Fruit fly (Drosophila melanogaster) whole organism, embryonic: Measurements from ENCODE around the gene CG43116.

ENCODE experiments used
- Antp ChIP-seq: fragments of 200-800 bp; sonication (Bioruptor generic); optimal IDR thresholded peaks from 3 replicates; lab custom pipeline; 2016; ENCODE audit warnings: missing biosample characterization, missing genetic modification characterization
- CG10462 ChIP-seq: fragments of 200-800 bp; sonication (Bioruptor generic); optimal IDR thresholded peaks from 2 replicates; lab custom pipeline; 2016; ENCODE audit warnings: missing biosample characterization, missing genetic modification characterization
- CG10543 ChIP-seq: fragments of 200-800 bp; sonication (Bioruptor generic); optimal IDR thresholded peaks from 3 replicates; lab custom pipeline; 2017; ENCODE audit warnings: missing biosample characterization, mild to moderate bottlenecking, missing genetic modification characterization, moderate library complexity
- CG11560 ChIP-seq: fragments of 200-800 bp; sonication (Bioruptor generic); IDR thresholded peaks from 3 replicates; pipeline ENCODE4 v1.3.6; 2022; ENCODE audit warnings: missing biosample characterization, missing genetic modification characterization
- CG12299 ChIP-seq: fragments of 200-800 bp; sonication (Bioruptor generic); optimal IDR thresholded peaks from 2 replicates; lab custom pipeline; 2018; ENCODE audit warnings: missing biosample characterization, mild to moderate bottlenecking, missing genetic modification characterization
- CG13624 ChIP-seq: fragments of 200-800 bp; sonication (Bioruptor generic); optimal IDR thresholded peaks from 2 replicates; lab custom pipeline; 2016; ENCODE audit warnings: missing biosample characterization, missing genetic modification characterization
- CG15479 ChIP-seq: fragments of 200-800 bp; sonication (Bioruptor generic); optimal IDR thresholded peaks from 3 replicates; lab custom pipeline; 2019; ENCODE audit warnings: missing biosample characterization, mild to moderate bottlenecking, missing genetic modification characterization, moderate library complexity
- CG1647 ChIP-seq: fragments of 200-800 bp; sonication (Bioruptor generic); optimal IDR thresholded peaks from 3 replicates; lab custom pipeline; 2016; ENCODE audit warnings: missing biosample characterization, missing genetic modification characterization
- CG16813 ChIP-seq: fragments of 200-800 bp; sonication (Bioruptor generic); IDR thresholded peaks from 3 replicates; pipeline ENCODE4 v1.3.6; 2022; ENCODE audit warnings: missing biosample characterization, missing genetic modification characterization; ENCODE audit not compliant: partially characterized antibody
- CG1792 ChIP-seq: fragments of 200-800 bp; sonication (Bioruptor generic); optimal IDR thresholded peaks from 2 replicates; lab custom pipeline; 2016; ENCODE audit warnings: missing biosample characterization, missing genetic modification characterization
- CG18619 ChIP-seq: fragments of 200-800 bp; sonication (Bioruptor generic); optimal IDR thresholded peaks from 3 replicates; lab custom pipeline; 2017; ENCODE audit warnings: missing biosample characterization, mild to moderate bottlenecking, missing genetic modification characterization
- CG2889 ChIP-seq: fragments of 200-800 bp; sonication (Bioruptor generic); IDR thresholded peaks from 3 replicates; pipeline ENCODE4 v1.3.6; 2022; ENCODE audit warnings: missing biosample characterization, missing genetic modification characterization
- CG31224 ChIP-seq: fragments of 200-800 bp; sonication (Bioruptor generic); IDR thresholded peaks from 2 replicates; pipeline ENCODE4 v1.3.6; 2022; ENCODE audit warnings: missing biosample characterization, missing genetic modification characterization
- CG3163 ChIP-seq: fragments of 200-800 bp; sonication (Bioruptor generic); optimal IDR thresholded peaks from 3 replicates; lab custom pipeline; 2016; ENCODE audit warnings: missing biosample characterization, missing genetic modification characterization
- CG34422 ChIP-seq: fragments of 200-800 bp; sonication (Bioruptor generic); IDR thresholded peaks from 3 replicates; pipeline ENCODE4 v1.3.6; 2022; ENCODE audit warnings: missing biosample characterization, missing genetic modification characterization
- CG4360 ChIP-seq: fragments of 200-800 bp; sonication (Bioruptor generic); IDR thresholded peaks from 2 replicates; pipeline ENCODE4 v1.3.6; 2022; ENCODE audit warnings: missing biosample characterization, missing genetic modification characterization
- CG5953 ChIP-seq: fragments of 200-800 bp; sonication (Bioruptor generic); IDR thresholded peaks from 2 replicates; pipeline ENCODE4 v1.3.6; 2022; ENCODE audit warnings: missing biosample characterization, missing genetic modification characterization
- CG6175 ChIP-seq: fragments of 200-800 bp; sonication (Bioruptor generic); IDR thresholded peaks from 3 replicates; pipeline ENCODE4 v1.3.6; 2022; ENCODE audit warnings: missing biosample characterization, missing genetic modification characterization
- CG7357 ChIP-seq: fragments of 200-800 bp; sonication (Bioruptor generic); IDR thresholded peaks from 3 replicates; pipeline ENCODE4 v1.3.6; 2022; ENCODE audit warnings: missing biosample characterization, missing genetic modification characterization
- CG9797 ChIP-seq: fragments of 200-800 bp; sonication (Bioruptor generic); optimal IDR thresholded peaks from 3 replicates; lab custom pipeline; 2018; ENCODE audit warnings: missing biosample characterization, mild to moderate bottlenecking, missing genetic modification characterization
- Camta ChIP-seq: fragments of 200-800 bp; sonication (Bioruptor generic); optimal IDR thresholded peaks from 2 replicates; lab custom pipeline; 2016; ENCODE audit warnings: missing biosample characterization, missing genetic modification characterization
- Chrac-16 ChIP-seq: fragments of 200-800 bp; sonication (Bioruptor generic); optimal IDR thresholded peaks from 3 replicates; lab custom pipeline; 2016; ENCODE audit warnings: missing biosample characterization, missing genetic modification characterization
- CoRest ChIP-seq: fragments of 200-800 bp; sonication (Bioruptor generic); optimal IDR thresholded peaks from 3 replicates; lab custom pipeline; 2018; ENCODE audit warnings: missing biosample characterization, mild to moderate bottlenecking, missing genetic modification characterization, moderate library complexity
- Deaf1 ChIP-seq: fragments of 200-800 bp; optimal IDR thresholded peaks from 3 replicates; lab custom pipeline; 2019; ENCODE audit warnings: missing biosample characterization, mild to moderate bottlenecking, missing genetic modification characterization, moderate library complexity
- GATAe ChIP-seq: fragments of 200-800 bp; sonication (Bioruptor generic); conservative IDR thresholded peaks from 2 replicates; pipeline ENCODE4 v1.3.6; 2022; ENCODE audit warnings: missing biosample characterization, missing genetic modification characterization
- Hmr ChIP-seq: fragments of 200-800 bp; sonication (Bioruptor generic); optimal IDR thresholded peaks from 3 replicates; lab custom pipeline; 2017; ENCODE audit warnings: mild to moderate bottlenecking, missing biosample characterization, missing genetic modification reagents, missing genetic modification characterization
- MTF-1 ChIP-seq: fragments of 200-800 bp; sonication (Bioruptor generic); optimal IDR thresholded peaks from 2 replicates; lab custom pipeline; 2018; ENCODE audit warnings: missing biosample characterization, mild to moderate bottlenecking, missing genetic modification characterization, borderline replicate concordance
- Oli ChIP-seq: fragments of 200-800 bp; sonication (Bioruptor generic); optimal IDR thresholded peaks from 2 replicates; lab custom pipeline; 2018; ENCODE audit warnings: missing biosample characterization, mild to moderate bottlenecking, missing genetic modification characterization, moderate library complexity
- Ravus ChIP-seq: fragments of 200-800 bp; sonication (Bioruptor generic); IDR thresholded peaks from 2 replicates; pipeline ENCODE4 v1.3.6; 2022; ENCODE audit warnings: missing biosample characterization, missing genetic modification characterization
- Rx ChIP-seq: fragments of 200-800 bp; sonication (Bioruptor generic); IDR thresholded peaks from 2 replicates; pipeline ENCODE4 v1.3.6; 2022; ENCODE audit warnings: missing biosample characterization, missing genetic modification characterization
- Vsx1 ChIP-seq: fragments of 200-800 bp; sonication (Bioruptor generic); optimal IDR thresholded peaks from 2 replicates; lab custom pipeline; 2017; ENCODE audit warnings: missing biosample characterization, mild to moderate bottlenecking, missing genetic modification characterization, missing genetic modification reagents
- Xrp1 ChIP-seq: fragments of 200-800 bp; sonication (Bioruptor generic); IDR thresholded peaks from 2 replicates; pipeline ENCODE4 v1.3.6; 2022; ENCODE audit warnings: missing biosample characterization, missing genetic modification characterization
- cad ChIP-seq: fragments of >200 bp; optimal IDR thresholded peaks from 2 replicates; lab custom pipeline; 2017; ENCODE audit warnings: missing biosample characterization, missing genetic modification characterization
- cas ChIP-seq: fragments of 200-800 bp; sonication (Bioruptor generic); IDR thresholded peaks from 2 replicates; pipeline ENCODE4 v1.3.6; 2022; ENCODE audit warnings: missing biosample characterization, missing genetic modification characterization
- crp ChIP-seq, 2 experiments: fragments of 200-800 bp; sonication (Bioruptor generic); optimal IDR thresholded peaks; 2 replicates in 1 of 2; 3 replicates in 1 of 2; lab custom pipeline; 2017; ENCODE audit warnings: missing biosample characterization in 2 of 2, missing genetic modification characterization in 2 of 2, mild to moderate bottlenecking in 1 of 2, moderate library complexity in 1 of 2
- dan ChIP-seq: fragments of 200-800 bp; sonication (Bioruptor generic); IDR thresholded peaks from 2 replicates; pipeline ENCODE4 v1.3.6; 2022; ENCODE audit warnings: missing biosample characterization, missing genetic modification characterization
- dimm ChIP-seq: fragments of 200-800 bp; sonication (Bioruptor generic); IDR thresholded peaks from 2 replicates; pipeline ENCODE4 v1.3.6; 2022; ENCODE audit warnings: missing biosample characterization, missing genetic modification characterization
- emc ChIP-seq: fragments of 200-800 bp; sonication (Bioruptor generic); optimal IDR thresholded peaks from 2 replicates; lab custom pipeline; 2016; ENCODE audit warnings: missing biosample characterization, missing genetic modification characterization
- eyg ChIP-seq: fragments of 200-800 bp; sonication (Bioruptor generic); optimal IDR thresholded peaks from 3 replicates; lab custom pipeline; 2016; ENCODE audit warnings: missing biosample characterization, missing genetic modification characterization
- fd3F ChIP-seq: fragments of 200-800 bp; sonication (Bioruptor generic); optimal IDR thresholded peaks from 2 replicates; lab custom pipeline; 2018; ENCODE audit warnings: missing biosample characterization, mild to moderate bottlenecking, missing genetic modification characterization, moderate library complexity
- grn ChIP-seq: fragments of 200-800 bp; sonication (Bioruptor generic); optimal IDR thresholded peaks from 3 replicates; lab custom pipeline; 2017; ENCODE audit warnings: missing biosample characterization, missing genetic modification characterization
- her ChIP-seq: fragments of 200-800 bp; sonication (Bioruptor generic); optimal IDR thresholded peaks from 2 replicates; lab custom pipeline; 2016; ENCODE audit warnings: missing biosample characterization, missing genetic modification characterization
- insv ChIP-seq, 2 experiments: fragments of 200-800 bp; sonication (Bioruptor generic); optimal IDR thresholded peaks; 3 replicates each; lab custom pipeline; 2016 to 2018; ENCODE audit warnings: missing biosample characterization in 2 of 2, missing genetic modification characterization in 2 of 2
- kni ChIP-seq: fragments of 200-800 bp; sonication (Bioruptor generic); optimal IDR thresholded peaks from 3 replicates; lab custom pipeline; 2017; ENCODE audit warnings: mild to moderate bottlenecking, missing biosample characterization, missing genetic modification reagents, missing genetic modification characterization
- phol ChIP-seq: fragments of 200-800 bp; sonication (Bioruptor generic); optimal IDR thresholded peaks from 3 replicates; lab custom pipeline; 2018; ENCODE audit warnings: missing biosample characterization, mild to moderate bottlenecking, missing genetic modification characterization, moderate library complexity
- pzg ChIP-seq: fragments of 200-800 bp; sonication (Bioruptor generic); optimal IDR thresholded peaks from 3 replicates; lab custom pipeline; 2018; ENCODE audit warnings: missing biosample characterization, mild to moderate bottlenecking, missing genetic modification characterization, moderate library complexity
- sd ChIP-seq: fragments of 200-800 bp; sonication (Bioruptor generic); optimal IDR thresholded peaks from 3 replicates; lab custom pipeline; 2018; ENCODE audit warnings: missing biosample characterization, mild to moderate bottlenecking, missing genetic modification characterization, moderate library complexity
- vfl ChIP-seq: fragments of 200-800 bp; sonication (Bioruptor generic); optimal IDR thresholded peaks from 2 replicates; lab custom pipeline; 2016; ENCODE audit warnings: missing biosample characterization, missing genetic modification characterization
- yki ChIP-seq: fragments of >200 bp; optimal IDR thresholded peaks from 3 replicates; lab custom pipeline; 2018

CG43116 gene

dm6 chr3R:26021195-26021914, 24.6 kb upstream of the CG43116 start (continued):
- TF ChIP-seq cad (GFP tag; lab: Kevin White, UChicago) (no peak), Antp (peak; percentile 67), crp (GFP tag; optimal IDR thresholded peaks at IDR 0.05; lab: Kevin White, UChicago) (peak; percentile 1 to 66), CG34422 (GFP tag; lab: Robert Waterston, UW) (peak; percentile 79; the same call in 2 of the 3 replicates), GATAe (GFP tag; lab: Robert Waterston, UW) (peak; percentile 38; the same call in 1 of the 2 replicates), CG11560 (tag; lab: Robert Waterston, UW) (peak; percentile 77; the same call in 2 of the 3 replicates), CG9797 (GFP tag; lab: Kevin White, UChicago) (peak; percentile 31), phol (tag; lab: Kevin White, UChicago) (peak; percentile 98), CG12299 (tag; lab: Kevin White, UChicago) (peak; percentile 70), CG13624 (GFP tag; lab: Kevin White, UChicago) (peak; percentile 88), sd (tag; lab: Kevin White, UChicago) (peak; percentile 52), her (GFP tag; lab: Kevin White, UChicago) (peak; percentile 34), vfl (GFP tag; lab: Kevin White, UChicago) (peak; percentile 53), CG10462 (GFP tag; lab: Kevin White, UChicago) (peak; percentile 93), Ravus (GFP tag; lab: Robert Waterston, UW) (peak; percentile 20), Hmr (GFP tag; lab: Kevin White, UChicago) (peak; percentile 93), Camta (GFP tag; lab: Kevin White, UChicago) (peak; percentile 94), CG2889 (peak; percentile 50; the same call in 2 of the 3 replicates), fd3F (GFP tag; lab: Kevin White, UChicago) (peak; percentile 88), dimm (GFP tag; lab: Robert Waterston, UW) (peak; percentile 57), Xrp1 (GFP tag; lab: Robert Waterston, UW) (peak; percentile 85), Oli (peak; percentile 97), yki (lab: Kevin White, UChicago) (peak; percentile 32), CG6175 (GFP tag; lab: Robert Waterston, UW) (peak; percentile 61; the same call in 1 of the 3 replicates), CG15479 (GFP tag; lab: Kevin White, UChicago) (peak; percentile 10), CG7357 (GFP tag; lab: Robert Waterston, UW) (peak; percentile 81), CG3163 (GFP tag; lab: Kevin White, UChicago) (peak; percentile 32), CG16813 (GFP tag; lab: Robert Waterston, UW) (no peak), grn (GFP tag; lab: Kevin White, UChicago) (no peak), CG1792 (GFP tag; lab: Kevin White, UChicago) (peak; percentile 75), CG4360 (GFP tag; lab: Robert Waterston, UW) (no peak), Deaf1 (tag; lab: Kevin White, UChicago) (peak; percentile 98), CG5953 (GFP tag; lab: Robert Waterston, UW) (0 out of 2 replicates have a peak, but pooled peaks have one; percentile 46), eyg (GFP tag; lab: Kevin White, UChicago) (peak; percentile 50), CG18619 (GFP tag; lab: Kevin White, UChicago) (peak; percentile 97), emc (GFP tag; lab: Kevin White, UChicago) (peak; percentile 47), CG1647 (GFP tag; lab: Kevin White, UChicago) (peak; percentile 59), CG31224 (peak; percentile 61), MTF-1 (peak; percentile 10), Vsx1 (GFP tag; lab: Kevin White, UChicago) (peak; percentile 94), dan (no peak; the same call in 1 of the 2 replicates), insv (GFP tag; optimal IDR thresholded peaks at IDR 0.05; lab: Kevin White, UChicago) (peak in 1 of 2 experiments; percentile 62), pzg (GFP tag; lab: Kevin White, UChicago) (no peak), Chrac-16 (peak; percentile 93), Rx (GFP tag; lab: Robert Waterston, UW) (peak; percentile 37; the same call in 1 of the 2 replicates), CG10543 (peak; percentile 75), cas (0 out of 2 replicates have a peak, but pooled peaks have one; percentile 38), CoRest (peak; percentile 99), kni (GFP tag; lab: Kevin White, UChicago) (peak; percentile 84)
